Worm (Caenorhabditis elegans) whole organism, young adult: ENCODE measurements around the gene F20C5.7.
A peak's percentile ranks its signal among the peaks of the same experiment; 100 is the strongest.

Source experiments
- B0336.3 ChIP-seq: fragments of 200-800 bp; sonication (Bioruptor generic); IDR thresholded peaks from 2 replicates; pipeline ENCODE4 v1.3.6; 2022; ENCODE audit warnings: missing genetic modification characterization, missing compliant biosample characterization
- C06A6.2 ChIP-seq: fragments of 200-800 bp; sonication (Bioruptor generic); conservative IDR thresholded peaks from 2 replicates; pipeline ENCODE4 v1.3.6; 2022; ENCODE audit warnings: missing genetic modification characterization, missing compliant biosample characterization
- F49E8.2 ChIP-seq: sonication (generic microtip); optimal IDR thresholded peaks from 3 replicates; lab custom pipeline; 2017; ENCODE audit warnings: missing genetic modification characterization, mild to moderate bottlenecking, missing compliant biosample characterization, antibody characterized with exemption, moderate library complexity; ENCODE audit not compliant: insufficient read depth
- T26A5.8 ChIP-seq: sonication (generic microtip); optimal IDR thresholded peaks from 2 replicates; lab custom pipeline; 2016; ENCODE audit warnings: missing genetic modification characterization, missing compliant biosample characterization
- Y67H2A.10 ChIP-seq: fragments of 200-800 bp; sonication (Bioruptor generic); conservative IDR thresholded peaks from 2 replicates; pipeline ENCODE4 v1.3.6; 2022; ENCODE audit warnings: missing genetic modification reagents, missing genetic modification characterization, missing compliant biosample characterization
- Y95B8A.8 ChIP-seq: fragments of 200-800 bp; sonication (Bioruptor generic); IDR thresholded peaks from 2 replicates; pipeline ENCODE4 v1.3.6; 2022; ENCODE audit warnings: missing genetic modification reagents, missing genetic modification characterization, missing compliant biosample characterization
- ama-1 ChIP-seq, 3 experiments: fragments of 150-350 bp in 1 of 3; sonication (generic microtip) in 2 of 3; optimal IDR thresholded peaks; 2 replicates each; lab custom pipeline; 2014 to 2018; ENCODE audit warnings: missing biosample characterization in 2 of 3, missing genetic modification characterization in 2 of 3, missing genetic modification reagents in 2 of 3
- athp-1 ChIP-seq: sonication (generic microtip); optimal IDR thresholded peaks from 2 replicates; lab custom pipeline; 2017; ENCODE audit warnings: mild to moderate bottlenecking, missing genetic modification characterization, missing compliant biosample characterization
- attf-6 ChIP-seq: fragments of 200-800 bp; sonication (Bioruptor generic); IDR thresholded peaks from 2 replicates; pipeline ENCODE4 v1.3.6; 2022; ENCODE audit warnings: missing genetic modification reagents, missing genetic modification characterization, missing compliant biosample characterization
- cebp-1 ChIP-seq, 2 experiments: fragments of 200-800 bp in 1 of 2; sonication (Bioruptor generic) in 1 of 2; sonication (generic microtip) in 1 of 2; IDR thresholded peaks in 1 of 2; optimal IDR thresholded peaks in 1 of 2; 2 replicates each; pipeline versions ENCODE4 v1.3.6 to Lab custom; 2017 to 2022; ENCODE audit warnings: missing compliant biosample characterization in 2 of 2, missing genetic modification characterization in 2 of 2, mild to moderate bottlenecking in 1 of 2, missing genetic modification reagents in 1 of 2, moderate library complexity in 1 of 2
- dox-1 ChIP-seq: fragments of 200-800 bp; sonication (Bioruptor generic); IDR thresholded peaks from 2 replicates; pipeline ENCODE4 v1.3.6; 2022; ENCODE audit warnings: missing genetic modification reagents, missing genetic modification characterization, missing compliant biosample characterization
- dpl-1 ChIP-seq: fragments of 150-350 bp; optimal IDR thresholded peaks from 2 replicates; lab custom pipeline; 2014; ENCODE audit warnings: missing biosample characterization, missing genetic modification reagents, missing genetic modification characterization
- efl-1 ChIP-seq: fragments of 150-350 bp; optimal IDR thresholded peaks from 2 replicates; lab custom pipeline; 2014; ENCODE audit warnings: missing biosample characterization, missing genetic modification reagents, missing genetic modification characterization
- ets-4 ChIP-seq: fragments of 200-800 bp; sonication (Bioruptor generic); optimal IDR thresholded peaks from 2 replicates; lab custom pipeline; 2018; ENCODE audit warnings: mild to moderate bottlenecking, missing genetic modification characterization, missing compliant biosample characterization
- hrde-1 ChIP-seq: sonication (generic microtip); optimal IDR thresholded peaks from 2 replicates; lab custom pipeline; 2016; ENCODE audit warnings: missing genetic modification characterization, mild to moderate bottlenecking, missing compliant biosample characterization, moderate library complexity, missing genotype, missing genetic modification reagents, borderline replicate concordance
- lin-54 ChIP-seq: fragments of 200-800 bp; sonication (Bioruptor generic); optimal IDR thresholded peaks from 2 replicates; lab custom pipeline; 2018; ENCODE audit warnings: mild to moderate bottlenecking, missing genetic modification characterization, missing compliant biosample characterization
- lir-1 ChIP-seq: fragments of 200-800 bp; sonication (Bioruptor generic); conservative IDR thresholded peaks from 2 replicates; pipeline ENCODE4 v1.3.6; 2022; ENCODE audit warnings: missing genetic modification reagents, missing genetic modification characterization, missing compliant biosample characterization
- lsy-27 ChIP-seq: sonication (generic microtip); optimal IDR thresholded peaks from 2 replicates; lab custom pipeline; 2017; ENCODE audit warnings: missing genetic modification characterization, mild to moderate bottlenecking, missing compliant biosample characterization, antibody characterized with exemption, missing genotype, borderline replicate concordance; ENCODE audit not compliant: insufficient read depth
- madf-6 ChIP-seq: fragments of 200-800 bp; sonication (Bioruptor generic); IDR thresholded peaks from 2 replicates; pipeline ENCODE4 v1.3.6; 2022; ENCODE audit warnings: missing genetic modification reagents, missing genetic modification characterization, missing compliant biosample characterization
- madf-8 ChIP-seq: fragments of 200-800 bp; sonication (Bioruptor generic); conservative IDR thresholded peaks from 2 replicates; pipeline ENCODE4 v1.3.6; 2022; ENCODE audit warnings: missing genetic modification reagents, missing genetic modification characterization, missing compliant biosample characterization
- mel-28 ChIP-seq: sonication (generic microtip); optimal IDR thresholded peaks from 2 replicates; lab custom pipeline; 2016; ENCODE audit warnings: borderline replicate concordance, mild to moderate bottlenecking, missing genetic modification characterization, missing compliant biosample characterization
- mes-4 ChIP-seq: sonication (generic microtip); optimal IDR thresholded peaks from 2 replicates; lab custom pipeline; 2016; ENCODE audit warnings: missing genotype, missing genetic modification characterization, missing compliant biosample characterization
- nfyb-1 ChIP-seq: fragments of 200-800 bp; sonication (Bioruptor generic); IDR thresholded peaks from 2 replicates; pipeline ENCODE4 v1.3.6; 2022; ENCODE audit warnings: missing genetic modification reagents, missing genetic modification characterization, missing compliant biosample characterization
- nhr-80 ChIP-seq: sonication (generic microtip); optimal IDR thresholded peaks from 2 replicates; lab custom pipeline; 2016; ENCODE audit warnings: missing genetic modification characterization, missing compliant biosample characterization
- nhr-90 ChIP-seq: sonication (generic microtip); optimal IDR thresholded peaks from 2 replicates; lab custom pipeline; 2016; ENCODE audit warnings: missing genotype, mild to moderate bottlenecking, missing genetic modification characterization, missing compliant biosample characterization
- repo-1 ChIP-seq: sonication (generic microtip); optimal IDR thresholded peaks from 2 replicates; lab custom pipeline; 2017; ENCODE audit warnings: mild to moderate bottlenecking, missing genetic modification characterization, missing compliant biosample characterization
- snpc-1.3 ChIP-seq: sonication (generic microtip); optimal IDR thresholded peaks from 2 replicates; lab custom pipeline; 2017; ENCODE audit warnings: missing genetic modification characterization, mild to moderate bottlenecking, missing compliant biosample characterization, antibody characterized with exemption, moderate library complexity, missing genotype, missing genetic modification reagents; ENCODE audit not compliant: insufficient read depth
- snpc-4 ChIP-seq, 5 experiments: fragments of 150-350 bp in 1 of 5; sonication (generic microtip) in 4 of 5; optimal IDR thresholded peaks; 2 replicates each; lab custom pipeline; 2014 to 2018; ENCODE audit warnings: missing genetic modification characterization in 5 of 5, missing biosample characterization in 3 of 5, antibody characterized with exemption in 2 of 5, mild to moderate bottlenecking in 2 of 5, missing compliant biosample characterization in 2 of 5, missing genotype in 2 of 5, moderate library complexity in 2 of 5, missing genetic modification reagents in 1 of 5
- tbp1 ChIP-seq: fragments of 200-800 bp; sonication (Bioruptor generic); optimal IDR thresholded peaks from 2 replicates; lab custom pipeline; 2018; ENCODE audit warnings: mild to moderate bottlenecking, missing genetic modification characterization, missing compliant biosample characterization
- tlf-1 ChIP-seq: fragments of 200-800 bp; sonication (Bioruptor generic); optimal IDR thresholded peaks from 2 replicates; lab custom pipeline; 2018; ENCODE audit warnings: mild to moderate bottlenecking, missing genetic modification characterization, missing compliant biosample characterization
- unc-62 ChIP-seq: fragments of 150-350 bp; optimal IDR thresholded peaks from 2 replicates; lab custom pipeline; 2014; ENCODE audit warnings: missing biosample characterization, missing genetic modification reagents, missing genetic modification characterization
- xnd-1 ChIP-seq: sonication (generic microtip); optimal IDR thresholded peaks from 2 replicates; lab custom pipeline; 2016; ENCODE audit warnings: missing genotype, missing genetic modification reagents, missing genetic modification characterization, missing compliant biosample characterization
- ztf-6 ChIP-seq: fragments of 200-800 bp; sonication (Bioruptor generic); IDR thresholded peaks from 2 replicates; pipeline ENCODE4 v1.3.6; 2022; ENCODE audit warnings: missing genetic modification reagents, missing genetic modification characterization, missing compliant biosample characterization

F20C5.7 gene

DNA sequence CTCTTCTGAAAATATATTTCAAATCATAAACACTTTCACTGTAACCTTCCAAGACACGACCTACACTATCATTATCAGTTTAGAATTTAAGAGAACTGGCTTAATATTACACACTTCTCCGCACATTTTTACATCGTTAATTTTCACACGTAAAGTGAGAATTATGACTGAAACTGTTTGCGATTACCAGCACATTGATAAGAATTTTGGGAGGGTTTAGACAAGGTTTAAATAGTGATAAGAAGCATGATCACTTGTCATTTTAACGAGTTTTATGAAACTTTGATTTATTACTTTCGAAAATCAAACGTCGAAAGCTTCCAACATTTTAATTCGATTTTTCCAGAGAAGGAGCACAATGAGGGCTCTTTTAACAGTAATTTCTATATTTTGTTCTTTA lies 15.0 kb downstream of the F20C5.7 start, which contains the start of gene F21D5.3:
Gene F21D5.3 (plus strand): TSS at position 347 of the 400 bp plus-strand sequence.
- TF ChIP-seq lir-1 (no peak), T26A5.8 (tag; lab: Kevin White, UChicago) (no peak), tlf-1 (no peak), mes-4 (tag; lab: Kevin White, UChicago) (no peak), F49E8.2 (no peak), lsy-27 (tag; lab: Kevin White, UChicago) (no peak), snpc-4 (GFP tag; optimal IDR thresholded peaks at IDR 0.05; lab: Kevin White, UChicago) (peak; percentile 1), snpc-4 (tag; optimal IDR thresholded peaks at IDR 0.05; lab: Kevin White, UChicago) (no peak), ets-4 (peak; percentile 10), hrde-1 (peak; percentile 15), tbp1 (GFP tag; lab: Kevin White, UChicago) (no peak), nhr-80 (peak; percentile 67), B0336.3 (no peak), repo-1 (tag; lab: Kevin White, UChicago) (no peak), madf-8 (GFP tag; lab: Robert Waterston, UW) (no peak), madf-6 (GFP tag; lab: Robert Waterston, UW) (peak; percentile 42), cebp-1 (GFP tag; IDR thresholded peaks at IDR 0.05; lab: Robert Waterston, UW) (no peak), cebp-1 (tag; optimal IDR thresholded peaks at IDR 0.05; lab: Kevin White, UChicago) (peak; percentile 0)

- TF ChIP-seq C06A6.2 (GFP tag; lab: Robert Waterston, UW) (no peak), unc-62 (GFP tag; lab: Kevin White, UChicago) (peak; percentile 4), nhr-80 (peak; percentile 77), nhr-90 (tag; lab: Kevin White, UChicago) (no peak), cebp-1 (GFP tag; IDR thresholded peaks at IDR 0.05; lab: Robert Waterston, UW) (no peak), cebp-1 (tag; optimal IDR thresholded peaks at IDR 0.05; lab: Kevin White, UChicago) (peak; percentile 36), nfyb-1 (GFP tag; lab: Robert Waterston, UW) (no peak), snpc-1.3 (no peak), dpl-1 (GFP tag; lab: Kevin White, UChicago) (no peak)
Observed at ce11 chrIV:8729636-8730035, 15.9 kb downstream of the F20C5.7 start.

ce11 chrIV:8728122-8728521 lies 17.4 kb downstream of the F20C5.7 start, which contains the start of gene otub-3:
Gene otub-3 (plus strand): TSS chrIV:8728177.
- TF ChIP-seq hrde-1 (peak; percentile 24), mel-28 (no peak), Y67H2A.10 (no peak), nhr-90 (tag; lab: Kevin White, UChicago) (no peak), ztf-6 (GFP tag; lab: Robert Waterston, UW) (no peak), ama-1 (optimal IDR thresholded peaks at IDR 0.05; lab: Kevin White, UChicago) (no peak), ama-1 (GFP tag; optimal IDR thresholded peaks at IDR 0.05; lab: Kevin White, UChicago) (peak in 1 of 2 experiments; percentile 18), B0336.3 (peak; percentile 44; the same call in 1 of the 2 replicates), dox-1 (GFP tag; lab: Robert Waterston, UW) (no peak), xnd-1 (tag; lab: Kevin White, UChicago) (peak; percentile 66), athp-1 (tag; lab: Kevin White, UChicago) (peak; percentile 4), Y95B8A.8 (GFP tag; lab: Robert Waterston, UW) (no peak), madf-8 (GFP tag; lab: Robert Waterston, UW) (peak; percentile 74), lin-54 (GFP tag; lab: Kevin White, UChicago) (peak; percentile 13), repo-1 (tag; lab: Kevin White, UChicago) (peak; percentile 20), attf-6 (GFP tag; lab: Robert Waterston, UW) (0 out of 2 replicates have a peak, but pooled peaks have one; percentile 57), efl-1 (GFP tag; lab: Kevin White, UChicago) (peak; percentile 78), madf-6 (GFP tag; lab: Robert Waterston, UW) (peak; percentile 85)
